Worm (Caenorhabditis elegans) whole organism, mixed stage, embryonic: ENCODE results near the gene srx-129.

Experiments used
- M03D4.4 ChIP-seq: sonication (generic microtip); optimal IDR thresholded peaks from 2 replicates; lab custom pipeline; 2017; ENCODE audit warnings: mild to moderate bottlenecking, missing genetic modification characterization, missing compliant biosample characterization
- bed-3 ChIP-seq: fragments of 200-800 bp; sonication (Bioruptor generic); optimal IDR thresholded peaks from 3 replicates; lab custom pipeline; 2018; ENCODE audit warnings: mild to moderate bottlenecking, missing genetic modification characterization, moderate library complexity, missing compliant biosample characterization
- blmp-1 ChIP-seq: fragments of 150-350 bp; optimal IDR thresholded peaks from 2 replicates; lab custom pipeline; 2014; ENCODE audit warnings: missing biosample characterization, missing genetic modification characterization
- ceh-39 ChIP-seq: fragments of 150-350 bp; optimal IDR thresholded peaks from 2 replicates; lab custom pipeline; 2014; ENCODE audit warnings: missing biosample characterization, missing genetic modification characterization
- ceh-43 ChIP-seq: fragments of 200-800 bp; sonication (Bioruptor generic); optimal IDR thresholded peaks from 2 replicates; lab custom pipeline; 2018; ENCODE audit warnings: mild to moderate bottlenecking, missing genetic modification characterization, moderate library complexity, missing compliant biosample characterization
- ceh-83 ChIP-seq: fragments of 200-800 bp; sonication (Bioruptor generic); optimal IDR thresholded peaks from 2 replicates; lab custom pipeline; 2018; ENCODE audit warnings: mild to moderate bottlenecking, missing genetic modification characterization, missing compliant biosample characterization
- ces-1 ChIP-seq: fragments of 150-350 bp; optimal IDR thresholded peaks from 2 replicates; lab custom pipeline; 2014; ENCODE audit warnings: missing biosample characterization, missing genetic modification reagents, missing genetic modification characterization
- drap-1 ChIP-seq: fragments of 200-800 bp; sonication (Bioruptor generic); optimal IDR thresholded peaks from 3 replicates; lab custom pipeline; 2018; ENCODE audit warnings: mild to moderate bottlenecking, missing genetic modification characterization, missing compliant biosample characterization
- elt-1 ChIP-seq: sonication (generic microtip); optimal IDR thresholded peaks from 2 replicates; lab custom pipeline; 2017; ENCODE audit warnings: missing genetic modification characterization, mild to moderate bottlenecking, missing compliant biosample characterization, antibody characterized with exemption, moderate library complexity, borderline replicate concordance; ENCODE audit not compliant: insufficient read depth
- elt-3 ChIP-seq: fragments of 150-350 bp; optimal IDR thresholded peaks from 2 replicates; lab custom pipeline; 2014; ENCODE audit warnings: missing biosample characterization, missing genetic modification characterization
- flh-1 ChIP-seq: fragments of 200-800 bp; sonication (Bioruptor generic); optimal IDR thresholded peaks from 2 replicates; lab custom pipeline; 2018; ENCODE audit warnings: mild to moderate bottlenecking, missing genetic modification characterization, moderate library complexity, missing compliant biosample characterization
- ham-2 ChIP-seq: fragments of 200-800 bp; sonication (Bioruptor generic); optimal IDR thresholded peaks from 2 replicates; lab custom pipeline; 2018; ENCODE audit warnings: mild to moderate bottlenecking, missing genetic modification characterization, missing compliant biosample characterization
- hlh-1 ChIP-seq: fragments of 150-350 bp; optimal IDR thresholded peaks from 2 replicates; lab custom pipeline; 2014; ENCODE audit warnings: missing biosample characterization, missing genetic modification reagents, missing genetic modification characterization
- lin-13 ChIP-seq: fragments of 150-350 bp; optimal IDR thresholded peaks from 2 replicates; lab custom pipeline; 2014; ENCODE audit warnings: missing biosample characterization, missing genetic modification characterization
- lin-32 ChIP-seq: fragments of 200-800 bp; sonication (Bioruptor generic); optimal IDR thresholded peaks from 2 replicates; lab custom pipeline; 2018; ENCODE audit warnings: mild to moderate bottlenecking, missing genetic modification characterization, missing compliant biosample characterization
- lsy-2 ChIP-seq: fragments of 150-350 bp; optimal IDR thresholded peaks from 2 replicates; lab custom pipeline; 2014; ENCODE audit warnings: missing biosample characterization, missing genetic modification characterization
- mab-5 ChIP-seq: fragments of 150-350 bp; optimal IDR thresholded peaks from 2 replicates; lab custom pipeline; 2014; ENCODE audit warnings: missing biosample characterization, missing genetic modification characterization
- mls-2 ChIP-seq: sonication (generic microtip); optimal IDR thresholded peaks from 2 replicates; lab custom pipeline; 2016; ENCODE audit warnings: mild to moderate bottlenecking, missing genetic modification characterization, moderate library complexity, missing compliant biosample characterization
- nhr-12 ChIP-seq: fragments of 150-350 bp; optimal IDR thresholded peaks from 2 replicates; lab custom pipeline; 2014; ENCODE audit warnings: missing biosample characterization, missing genetic modification characterization
- nhr-2 ChIP-seq: fragments of 150-350 bp; optimal IDR thresholded peaks from 2 replicates; lab custom pipeline; 2014; ENCODE audit warnings: missing biosample characterization, missing genetic modification characterization
- nhr-237 ChIP-seq: fragments of 150-350 bp; optimal IDR thresholded peaks from 2 replicates; lab custom pipeline; 2014; ENCODE audit warnings: missing biosample characterization, missing genetic modification characterization
- nhr-28 ChIP-seq: fragments of 150-350 bp; optimal IDR thresholded peaks from 2 replicates; lab custom pipeline; 2014; ENCODE audit warnings: missing biosample characterization, missing genetic modification characterization
- nhr-76 ChIP-seq: sonication (generic microtip); optimal IDR thresholded peaks from 2 replicates; lab custom pipeline; 2017; ENCODE audit warnings: missing biosample characterization, missing genetic modification characterization
- pha-4 ChIP-seq: fragments of 150-350 bp; optimal IDR thresholded peaks from 2 replicates; lab custom pipeline; 2018; ENCODE audit warnings: missing biosample characterization, missing genetic modification reagents, missing genetic modification characterization
- sem-2 ChIP-seq: fragments of 200-800 bp; sonication (Bioruptor generic); optimal IDR thresholded peaks from 2 replicates; lab custom pipeline; 2018; ENCODE audit warnings: mild to moderate bottlenecking, missing genetic modification characterization, missing compliant biosample characterization
- snpc-4 ChIP-seq: fragments of 150-350 bp; optimal IDR thresholded peaks from 2 replicates; lab custom pipeline; 2014; ENCODE audit warnings: missing biosample characterization, missing genetic modification characterization
- sptf-1 ChIP-seq: sonication (generic microtip); optimal IDR thresholded peaks from 2 replicates; lab custom pipeline; 2017; ENCODE audit warnings: mild to moderate bottlenecking, missing genetic modification characterization, moderate library complexity, missing compliant biosample characterization
- tbx-8 ChIP-seq: fragments of 200-800 bp; sonication (Bioruptor generic); optimal IDR thresholded peaks from 2 replicates; lab custom pipeline; 2018; ENCODE audit warnings: mild to moderate bottlenecking, missing genetic modification characterization, moderate library complexity, missing compliant biosample characterization
- unc-120 ChIP-seq: sonication (generic microtip); optimal IDR thresholded peaks from 2 replicates; lab custom pipeline; 2017; ENCODE audit warnings: missing genetic modification characterization, missing compliant biosample characterization; ENCODE audit not compliant: poor library complexity, severe bottlenecking
- unc-39 ChIP-seq: fragments of 150-350 bp; optimal IDR thresholded peaks from 2 replicates; lab custom pipeline; 2014; ENCODE audit warnings: missing biosample characterization, missing genetic modification characterization
- unc-62 ChIP-seq: fragments of 150-350 bp; optimal IDR thresholded peaks from 2 replicates; lab custom pipeline; 2014; ENCODE audit warnings: missing biosample characterization, missing genetic modification reagents, missing genetic modification characterization
- zip-8 ChIP-seq: fragments of 150-350 bp; optimal IDR thresholded peaks from 2 replicates; lab custom pipeline; 2014; ENCODE audit warnings: missing biosample characterization, missing genetic modification characterization

srx-129 gene

DNA sequence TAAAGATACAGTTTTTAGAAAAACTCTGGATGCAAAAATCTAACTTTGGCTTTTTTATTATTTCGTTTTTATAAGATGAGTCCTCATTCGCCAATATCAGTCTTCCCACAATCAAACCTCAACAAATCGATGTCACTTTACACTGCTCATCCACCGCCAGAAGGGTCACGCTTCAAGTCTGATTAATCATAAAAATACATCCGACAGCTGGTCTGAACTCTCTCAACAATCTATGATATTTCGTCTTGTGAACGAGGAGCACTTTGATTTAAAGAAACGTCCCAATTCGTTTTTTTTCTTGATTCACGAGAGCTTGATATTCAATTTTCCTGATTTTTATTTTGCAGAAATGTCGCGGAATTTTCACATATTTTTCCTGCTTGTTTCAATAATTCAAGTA is 6.1 kb upstream of the srx-129 start, which contains the start of gene nrf-5:
TSS of gene nrf-5 (plus strand) at position 348 of the 400 bp plus-strand sequence.
- TF ChIP-seq lsy-2 (tag; lab: Kevin White, UChicago) (no peak), nhr-76 (tag; lab: Kevin White, UChicago) (no peak), lin-13 (tag; lab: Kevin White, UChicago) (no peak), hlh-1 (tag; lab: Kevin White, UChicago) (peak; percentile 64)

DNA sequence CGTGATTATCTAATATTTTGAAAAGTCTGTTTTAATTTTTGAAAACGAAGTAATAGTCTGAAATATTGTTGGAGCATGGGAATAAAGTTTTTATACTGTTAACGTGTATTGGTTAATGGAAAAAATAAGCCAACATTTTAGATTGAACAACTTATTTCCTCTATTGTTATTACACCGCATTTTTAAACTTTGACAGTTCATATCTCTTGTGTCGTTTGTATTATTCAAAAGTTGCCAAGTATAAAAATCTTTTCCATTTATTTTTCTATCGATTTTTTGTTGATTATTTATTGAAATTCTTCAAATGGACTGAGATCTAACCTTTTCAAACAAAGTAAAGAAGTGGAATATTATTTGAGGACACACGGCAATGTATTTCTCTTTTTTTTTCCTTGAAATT is 3.2 kb upstream of the srx-129 start, which contains the start of gene str-165:
TSS of gene str-165 (plus strand) at position 301 of the 400 bp plus-strand sequence.
- no peak for TF ChIP-seq sptf-1 (tag; lab: Kevin White, UChicago)
- TF ChIP-seq mab-5 (tag; lab: Kevin White, UChicago): no peak
- TF ChIP-seq ceh-43 (GFP tag; lab: Kevin White, UChicago): no peak
- TF ChIP-seq unc-120: no peak
- no peak for TF ChIP-seq tbx-8 (GFP tag; lab: Kevin White, UChicago)
- TF ChIP-seq flh-1 (GFP tag; lab: Kevin White, UChicago): no peak
- TF ChIP-seq hlh-1 (tag; lab: Kevin White, UChicago): no peak
- no peak for TF ChIP-seq zip-8 (tag; lab: Kevin White, UChicago)
- TF ChIP-seq lsy-2 (tag; lab: Kevin White, UChicago): no peak
- no peak for TF ChIP-seq nhr-2 (tag; lab: Kevin White, UChicago)
- TF ChIP-seq ham-2 (GFP tag; lab: Kevin White, UChicago): no peak
- TF ChIP-seq pha-4 (tag; lab: Kevin White, UChicago): no peak
- TF ChIP-seq unc-62 (GFP tag; lab: Kevin White, UChicago): no peak
- no peak for TF ChIP-seq snpc-4 (tag; lab: Kevin White, UChicago)
- no peak for TF ChIP-seq ces-1
- TF ChIP-seq nhr-76 (tag; lab: Kevin White, UChicago): no peak
- no peak for TF ChIP-seq elt-3 (tag; lab: Kevin White, UChicago)

DNA sequence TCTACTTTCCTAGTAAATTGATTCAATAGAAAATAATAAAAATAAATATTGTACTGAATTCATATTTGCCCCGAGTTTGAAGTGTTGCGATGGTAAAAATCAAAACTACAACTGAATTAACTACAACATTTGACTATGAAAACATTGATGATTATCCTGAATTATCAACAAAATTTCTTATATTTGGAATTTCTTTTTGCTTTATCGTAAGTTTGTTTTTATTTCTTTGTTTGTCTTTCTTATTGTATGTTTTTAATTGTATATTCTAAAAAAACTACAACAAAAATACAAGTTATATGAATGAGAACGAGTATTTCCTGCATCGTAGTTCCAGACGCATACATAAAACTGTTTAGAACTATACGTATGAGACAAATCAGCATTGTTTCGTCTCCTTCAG is 3.1 kb downstream of the srx-129 start, which contains the start of gene srx-128:
TSS of gene srx-128 (plus strand) at position 301 of the 400 bp plus-strand sequence.
- TF ChIP-seq ces-1 (no peak), nhr-28 (no peak), blmp-1 (tag; lab: Kevin White, UChicago) (no peak), mab-5 (tag; lab: Kevin White, UChicago) (no peak), snpc-4 (tag; lab: Kevin White, UChicago) (no peak), elt-1 (tag; lab: Kevin White, UChicago) (no peak), sptf-1 (tag; lab: Kevin White, UChicago) (no peak), mls-2 (tag; lab: Kevin White, UChicago) (no peak), M03D4.4 (tag; lab: Kevin White, UChicago) (no peak), pha-4 (tag; lab: Kevin White, UChicago) (no peak)

DNA sequence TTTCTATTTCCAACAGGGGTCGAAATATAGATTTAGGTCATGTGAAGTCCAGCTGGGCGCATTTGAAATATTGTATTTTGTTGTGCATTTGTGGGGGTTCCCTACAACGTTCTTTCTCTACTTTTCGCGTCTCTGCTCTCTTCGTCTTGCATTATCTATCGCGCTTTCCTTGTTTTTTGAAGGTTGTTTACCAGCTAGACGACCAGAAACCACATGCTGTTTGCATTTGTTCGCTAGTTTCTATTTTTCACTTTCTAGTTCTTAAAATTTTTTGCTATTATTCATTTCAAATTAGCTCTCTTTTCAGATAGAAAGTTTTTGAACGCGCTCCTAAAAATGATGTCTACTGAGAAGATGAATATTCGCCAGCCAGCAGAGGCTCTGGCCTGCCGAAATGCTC is 5.4 kb downstream of the srx-129 start, which contains the start of gene F55B12.10:
TSS of gene F55B12.10 (plus strand) at position 301 of the 400 bp plus-strand sequence.
- TF ChIP-seq mab-5 (tag; lab: Kevin White, UChicago) (no peak), sem-2 (GFP tag; lab: Kevin White, UChicago) (no peak), blmp-1 (tag; lab: Kevin White, UChicago) (no peak), flh-1 (GFP tag; lab: Kevin White, UChicago) (no peak), zip-8 (tag; lab: Kevin White, UChicago) (no peak), nhr-28 (no peak), sptf-1 (tag; lab: Kevin White, UChicago) (no peak), bed-3 (GFP tag; lab: Kevin White, UChicago) (no peak), nhr-12 (tag; lab: Kevin White, UChicago) (no peak), unc-62 (GFP tag; lab: Kevin White, UChicago) (no peak), hlh-1 (tag; lab: Kevin White, UChicago) (no peak), mls-2 (tag; lab: Kevin White, UChicago) (no peak), lin-32 (GFP tag; lab: Kevin White, UChicago) (no peak), ceh-83 (GFP tag; lab: Kevin White, UChicago) (no peak), ham-2 (GFP tag; lab: Kevin White, UChicago) (no peak), nhr-76 (tag; lab: Kevin White, UChicago) (no peak), lsy-2 (tag; lab: Kevin White, UChicago) (no peak)
- TF ChIP-seq, all 35 proteins: peak for 0

DNA sequence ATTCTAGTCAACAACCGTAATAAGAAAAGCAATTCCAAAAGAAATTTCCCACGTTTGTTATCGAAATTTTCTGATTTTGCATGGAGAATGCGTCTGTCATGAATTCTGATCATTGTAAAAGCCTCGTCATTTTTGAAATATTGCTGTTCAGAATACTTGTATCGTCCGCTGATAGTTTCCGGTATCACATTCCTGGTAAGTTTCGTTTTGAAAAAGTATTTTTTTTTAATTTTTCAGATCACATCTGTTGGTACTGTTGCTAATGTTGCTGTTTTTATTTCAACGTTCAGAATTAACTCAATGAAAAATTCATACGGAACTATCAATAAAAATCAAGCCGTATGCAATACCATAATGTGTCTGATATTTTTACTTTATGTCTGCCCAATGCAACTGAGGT is 6.9 kb downstream of the srx-129 start, which contains the start of gene srx-17:
TSS of gene srx-17 (plus strand) at position 301 of the 400 bp plus-strand sequence.
- TF ChIP-seq ceh-39: no peak
- TF ChIP-seq nhr-12 (tag; lab: Kevin White, UChicago): no peak
- no peak for TF ChIP-seq unc-39 (tag; lab: Kevin White, UChicago)
- TF ChIP-seq nhr-2 (tag; lab: Kevin White, UChicago): no peak
- no peak for TF ChIP-seq unc-120
- no peak for TF ChIP-seq lin-13 (tag; lab: Kevin White, UChicago)
- no peak for TF ChIP-seq hlh-1 (tag; lab: Kevin White, UChicago)
- TF ChIP-seq nhr-76 (tag; lab: Kevin White, UChicago): no peak
- no peak for TF ChIP-seq ceh-83 (GFP tag; lab: Kevin White, UChicago)
- TF ChIP-seq zip-8 (tag; lab: Kevin White, UChicago): no peak
- no peak for TF ChIP-seq pha-4 (tag; lab: Kevin White, UChicago)
- no peak for TF ChIP-seq elt-3 (tag; lab: Kevin White, UChicago)
- no peak for TF ChIP-seq ceh-43 (GFP tag; lab: Kevin White, UChicago)
- TF ChIP-seq M03D4.4 (tag; lab: Kevin White, UChicago): no peak
- TF ChIP-seq tbx-8 (GFP tag; lab: Kevin White, UChicago): no peak
- TF ChIP-seq elt-1 (tag; lab: Kevin White, UChicago): no peak
- no peak for TF ChIP-seq nhr-237 (tag; lab: Kevin White, UChicago)
- no peak for TF ChIP-seq mls-2 (tag; lab: Kevin White, UChicago)
- TF ChIP-seq drap-1 (GFP tag; lab: Kevin White, UChicago): no peak
- TF ChIP-seq nhr-28: no peak
